Fruit fly (Drosophila melanogaster): ENCODE data around the gene CG14024.

- TF ChIP-seq CG11617 (GFP tag; optimal IDR thresholded peaks at IDR 0.05) (no peak), Mnt (GFP tag; optimal IDR thresholded peaks at IDR 0.05) (no peak)
These were observed 17.9 kb downstream of the CG14024 start for dm6 chr2L:5296672-5297288.
